5 fruit fly cellular contexts compared by ENCODE assay signal in the genomic region with DNA sequence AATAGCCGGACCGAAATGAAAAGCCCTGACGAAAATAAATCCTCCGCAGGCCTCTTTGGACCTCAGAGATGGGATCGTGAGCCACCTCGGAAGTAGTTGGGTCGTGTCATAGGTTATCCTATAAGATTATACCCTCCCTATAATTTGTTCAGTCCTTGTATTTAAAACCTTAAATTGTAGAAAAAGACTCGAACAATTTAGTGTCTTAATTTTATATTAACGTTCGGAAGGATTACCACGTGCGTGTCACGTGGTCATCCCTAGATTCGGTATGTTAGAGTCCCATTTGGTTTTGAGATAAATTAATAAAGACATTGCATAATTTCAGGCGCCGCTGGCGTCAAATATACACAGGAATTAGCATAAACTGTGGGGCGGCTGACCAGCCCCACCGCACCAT.
TF ChIP-seq lines count a peak whose summit lies in the region.

No protein-coding gene starts in this region.

- no peak for TF ChIP-seq CTCF in whole organism, embryonic (GFP tag; optimal IDR thresholded peaks at IDR 0.05; lab: Kevin White, UChicago)

TF ChIP-seq in whole organism, adult, 20 proteins besides CTCF, POLR2A, EP300 and RAD21:
- no peak for TF ChIP-seq CG33017 (tag; optimal IDR thresholded peaks at IDR 0.05; lab: Kevin White, UChicago)
- TF ChIP-seq CG11617 (GFP tag; optimal IDR thresholded peaks at IDR 0.05; lab: Kevin White, UChicago): peak; percentile 37
- peak; percentile 0 for TF ChIP-seq tj (GFP tag; optimal IDR thresholded peaks at IDR 0.05; lab: Kevin White, UChicago)
- no peak for TF ChIP-seq toe (GFP tag; optimal IDR thresholded peaks at IDR 0.05; lab: Kevin White, UChicago)
- no peak for TF ChIP-seq cic (GFP tag; optimal IDR thresholded peaks at IDR 0.05; lab: Kevin White, UChicago)
- TF ChIP-seq CG7101 (tag; optimal IDR thresholded peaks at IDR 0.05; lab: Kevin White, UChicago): peak; percentile 43
- TF ChIP-seq Hr96 (GFP tag; optimal IDR thresholded peaks at IDR 0.05; lab: Kevin White, UChicago): peak; percentile 41
- peak; percentile 62 for TF ChIP-seq Mnt (GFP tag; optimal IDR thresholded peaks at IDR 0.05; lab: Kevin White, UChicago)
- peak; percentile 70 for TF ChIP-seq bab1 (GFP tag; optimal IDR thresholded peaks at IDR 0.05; lab: Kevin White, UChicago)
TF ChIP-seq in whole organism, adult: peak in this region for 6.

TF ChIP-seq in whole organism, embryonic, 481 proteins besides CTCF, POLR2A, EP300 and RAD21 (continues in another document):
- TF ChIP-seq vnd (GFP tag; IDR thresholded peaks at IDR 0.05; lab: Robert Waterston, UW; ENCODE audit: partially characterized antibody) (peak; percentile 69), B-H2 (GFP tag; optimal IDR thresholded peaks at IDR 0.05; lab: Kevin White, UChicago) (no peak), crol (GFP tag; IDR thresholded peaks at IDR 0.05; lab: Robert Waterston, UW) (no peak), trh (GFP tag; optimal IDR thresholded peaks at IDR 0.05; lab: Kevin White, UChicago) (no peak), scrt (GFP tag; optimal IDR thresholded peaks at IDR 0.05; lab: Kevin White, UChicago) (peak; percentile 5), dmrt99B (tag; optimal IDR thresholded peaks at IDR 0.05; lab: Kevin White, UChicago) (peak; percentile 43), crc (GFP tag; optimal IDR thresholded peaks at IDR 0.05; lab: Kevin White, UChicago) (peak; percentile 14), hkb (optimal IDR thresholded peaks at IDR 0.05; lab: Kevin White, UChicago) (no peak), hkb (GFP tag; IDR thresholded peaks at IDR 0.05; lab: Robert Waterston, UW) (peak; percentile 58; the same call in 1 of the 2 replicates), eyg (GFP tag; optimal IDR thresholded peaks at IDR 0.05; lab: Kevin White, UChicago) (peak; percentile 29), en (GFP tag; optimal IDR thresholded peaks at IDR 0.05; lab: Kevin White, UChicago) (no peak), CG13424 (tag; optimal IDR thresholded peaks at IDR 0.05; lab: Kevin White, UChicago) (peak; percentile 57), dm (GFP tag; optimal IDR thresholded peaks at IDR 0.05; lab: Kevin White, UChicago) (peak; percentile 51), sisA (GFP tag; IDR thresholded peaks at IDR 0.05; lab: Robert Waterston, UW) (peak; percentile 33; the same call in 1 of the 2 replicates), kay (GFP tag; optimal IDR thresholded peaks at IDR 0.05; lab: Kevin White, UChicago) (peak; percentile 0), CG11456 (GFP tag; IDR thresholded peaks at IDR 0.05; lab: Robert Waterston, UW) (peak; percentile 64; the same call in 1 of the 3 replicates), schlank (tag; optimal IDR thresholded peaks at IDR 0.05; lab: Kevin White, UChicago) (no peak), caup (GFP tag; optimal IDR thresholded peaks at IDR 0.05; lab: Kevin White, UChicago; ENCODE audit: severe bottlenecking) (peak; percentile 39), CG15011 (GFP tag; optimal IDR thresholded peaks at IDR 0.05; lab: Kevin White, UChicago) (no peak)

TF ChIP-seq in whole organism, prepupa, 60 proteins besides CTCF, POLR2A, EP300 and RAD21 (continues in another document):
- peak; percentile 49 for TF ChIP-seq Sox15 (GFP tag; optimal IDR thresholded peaks at IDR 0.05; lab: Kevin White, UChicago)
- peak; percentile 18; the same call in 1 of the 2 replicates for TF ChIP-seq CG11294 (GFP tag; IDR thresholded peaks at IDR 0.05; lab: Robert Waterston, UW)
- TF ChIP-seq esn (GFP tag; optimal IDR thresholded peaks at IDR 0.05; lab: Kevin White, UChicago): peak; percentile 85
- peak; percentile 44 for TF ChIP-seq CG11902 (GFP tag; optimal IDR thresholded peaks at IDR 0.05; lab: Kevin White, UChicago)
- TF ChIP-seq CG34406 (GFP tag; optimal IDR thresholded peaks at IDR 0.05; lab: Kevin White, UChicago): peak; percentile 66
- TF ChIP-seq Eip93F (GFP tag; optimal IDR thresholded peaks at IDR 0.05; lab: Kevin White, UChicago): no peak
- TF ChIP-seq Eip78C (GFP tag; lab: Kevin White, UChicago): peak; percentile 92
- TF ChIP-seq cyc (GFP tag; optimal IDR thresholded peaks at IDR 0.05; lab: Kevin White, UChicago): peak; percentile 73
- TF ChIP-seq Blimp-1 (GFP tag; optimal IDR thresholded peaks at IDR 0.05; lab: Kevin White, UChicago): no peak
- no peak for TF ChIP-seq fkh (GFP tag; optimal IDR thresholded peaks at IDR 0.05; lab: Kevin White, UChicago)
- TF ChIP-seq pdm3 (GFP tag; optimal IDR thresholded peaks at IDR 0.05; lab: Kevin White, UChicago): peak; percentile 72
- peak; percentile 56 for TF ChIP-seq CG3032 (tag; optimal IDR thresholded peaks at IDR 0.05; lab: Kevin White, UChicago)
- peak; percentile 70 for TF ChIP-seq CG15336 (GFP tag; IDR thresholded peaks at IDR 0.05; lab: Robert Waterston, UW)
- TF ChIP-seq Hr39 (GFP tag; optimal IDR thresholded peaks at IDR 0.05; lab: Kevin White, UChicago): peak; percentile 74
- TF ChIP-seq topi (GFP tag; optimal IDR thresholded peaks at IDR 0.05; lab: Kevin White, UChicago): peak; percentile 78
- TF ChIP-seq CG32006 (GFP tag; optimal IDR thresholded peaks at IDR 0.05; lab: Kevin White, UChicago): peak; percentile 72
- TF ChIP-seq CG7368 (GFP tag; optimal IDR thresholded peaks at IDR 0.05; lab: Kevin White, UChicago): peak; percentile 42
- TF ChIP-seq Ets21C (GFP tag; optimal IDR thresholded peaks at IDR 0.05; lab: Kevin White, UChicago): peak; percentile 61
- TF ChIP-seq Eip75B (GFP tag; optimal IDR thresholded peaks at IDR 0.05; lab: Kevin White, UChicago): peak; percentile 65
- peak; percentile 70 for TF ChIP-seq OdsH (GFP tag; optimal IDR thresholded peaks at IDR 0.05; lab: Kevin White, UChicago)

TF ChIP-seq in whole organism, pupa, 21 proteins besides CTCF, POLR2A, EP300 and RAD21:
- TF ChIP-seq Pif1B (GFP tag; optimal IDR thresholded peaks at IDR 0.05; lab: Kevin White, UChicago) (peak; percentile 71), CG10348 (GFP tag; IDR thresholded peaks at IDR 0.05; lab: Robert Waterston, UW) (no peak), Snoo (tag; optimal IDR thresholded peaks at IDR 0.05; lab: Kevin White, UChicago) (peak; percentile 52), D1 (tag; optimal IDR thresholded peaks at IDR 0.05; lab: Kevin White, UChicago) (no peak), Ets98B (GFP tag; IDR thresholded peaks at IDR 0.05; lab: Robert Waterston, UW) (peak; percentile 65), CG9948 (tag; optimal IDR thresholded peaks at IDR 0.05; lab: Kevin White, UChicago) (peak; percentile 50), fd96Ca (GFP tag; IDR thresholded peaks at IDR 0.05; lab: Robert Waterston, UW) (peak; percentile 76), CG32121 (GFP tag; IDR thresholded peaks at IDR 0.05; lab: Robert Waterston, UW) (peak; percentile 58), CG13204 (GFP tag; optimal IDR thresholded peaks at IDR 0.05; lab: Kevin White, UChicago) (no peak), CG8159 (tag; optimal IDR thresholded peaks at IDR 0.05; lab: Kevin White, UChicago) (peak; percentile 61), CG15710 (tag; optimal IDR thresholded peaks at IDR 0.05; lab: Kevin White, UChicago) (peak; percentile 64), gl (tag; optimal IDR thresholded peaks at IDR 0.05; lab: Kevin White, UChicago) (no peak), CG4496 (GFP tag; IDR thresholded peaks at IDR 0.05; lab: Robert Waterston, UW) (peak; percentile 76), CG14655 (GFP tag; optimal IDR thresholded peaks at IDR 0.05; lab: Kevin White, UChicago) (peak; percentile 65), CG8301 (tag; optimal IDR thresholded peaks at IDR 0.05; lab: Kevin White, UChicago) (peak; percentile 61), EcR (GFP tag; optimal IDR thresholded peaks at IDR 0.05; lab: Kevin White, UChicago) (no peak), Pif1A (GFP tag; optimal IDR thresholded peaks at IDR 0.05; lab: Kevin White, UChicago) (peak; percentile 70), CG34367 (tag; optimal IDR thresholded peaks at IDR 0.05; lab: Kevin White, UChicago) (peak; percentile 52), rn (GFP tag; IDR thresholded peaks at IDR 0.05; lab: Robert Waterston, UW) (no peak), CG12605 (GFP tag; IDR thresholded peaks at IDR 0.05; lab: Robert Waterston, UW) (no peak), CG17806 (tag; optimal IDR thresholded peaks at IDR 0.05; lab: Kevin White, UChicago) (peak; percentile 48)

TF ChIP-seq in whole organism, wandering third instar larva, 38 proteins besides CTCF, POLR2A, EP300 and RAD21 (continues in another document):
- TF ChIP-seq br (GFP tag; optimal IDR thresholded peaks at IDR 0.05; lab: Kevin White, UChicago) (peak; percentile 78), CG32264 (GFP tag; optimal IDR thresholded peaks at IDR 0.05; lab: Kevin White, UChicago) (peak; percentile 36), Abd-B (GFP tag; optimal IDR thresholded peaks at IDR 0.05; lab: Kevin White, UChicago) (no peak), woc (GFP tag; optimal IDR thresholded peaks at IDR 0.05; lab: Kevin White, UChicago) (peak; percentile 79), rgr (GFP tag; optimal IDR thresholded peaks at IDR 0.05; lab: Kevin White, UChicago) (peak; percentile 83), Rel (GFP tag; optimal IDR thresholded peaks at IDR 0.05; lab: Kevin White, UChicago) (no peak), Rel (tag; optimal IDR thresholded peaks at IDR 0.05; lab: Kevin White, UChicago) (no peak), lola (GFP tag; optimal IDR thresholded peaks at IDR 0.05; lab: Kevin White, UChicago) (no peak), OdsH (GFP tag; optimal IDR thresholded peaks at IDR 0.05; lab: Kevin White, UChicago) (peak; percentile 74), GATAd (GFP tag; optimal IDR thresholded peaks at IDR 0.05; lab: Kevin White, UChicago) (no peak), N (GFP tag; optimal IDR thresholded peaks at IDR 0.05; lab: Kevin White, UChicago) (peak; percentile 46), sv (GFP tag; optimal IDR thresholded peaks at IDR 0.05; lab: Kevin White, UChicago) (no peak), ey (GFP tag; optimal IDR thresholded peaks at IDR 0.05; lab: Kevin White, UChicago) (peak; percentile 60), Myc (optimal IDR thresholded peaks at IDR 0.05; lab: Kevin White, UChicago) (peak; percentile 52), pan (optimal IDR thresholded peaks at IDR 0.05; lab: Kevin White, UChicago) (no peak), Hr78 (GFP tag; optimal IDR thresholded peaks at IDR 0.05; lab: Kevin White, UChicago) (no peak), Mio (GFP tag; optimal IDR thresholded peaks at IDR 0.05; lab: Kevin White, UChicago) (no peak), h (GFP tag; optimal IDR thresholded peaks at IDR 0.05; lab: Kevin White, UChicago) (peak; percentile 77), Vsx2 (GFP tag; optimal IDR thresholded peaks at IDR 0.05; lab: Kevin White, UChicago; ENCODE audit: partially characterized antibody) (no peak), dmrt93B (GFP tag; optimal IDR thresholded peaks at IDR 0.05; lab: Kevin White, UChicago) (peak; percentile 32), CG9705 (GFP tag; optimal IDR thresholded peaks at IDR 0.05; lab: Kevin White, UChicago) (no peak), CrebA (GFP tag; optimal IDR thresholded peaks at IDR 0.05; lab: Kevin White, UChicago; ENCODE audit: borderline replicate concordance) (no peak), Dif (GFP tag; optimal IDR thresholded peaks at IDR 0.05; lab: Kevin White, UChicago; ENCODE audit: partially characterized antibody) (no peak), jim (GFP tag; optimal IDR thresholded peaks at IDR 0.05; lab: Kevin White, UChicago) (no peak), tai (GFP tag; optimal IDR thresholded peaks at IDR 0.05; lab: Kevin White, UChicago) (no peak), Sp1 (GFP tag; optimal IDR thresholded peaks at IDR 0.05; lab: Kevin White, UChicago) (peak; percentile 66)
